Worm (Caenorhabditis elegans) whole organism, L2 larva: Measurements from ENCODE around the gene ZK673.11.

Experiments
- aly-2 ChIP-seq: fragments of 150-350 bp; optimal IDR thresholded peaks from 2 replicates; lab custom pipeline; 2014; ENCODE audit warnings: missing biosample characterization, missing genetic modification characterization
- skn-1 ChIP-seq: sonication (generic microtip); optimal IDR thresholded peaks from 2 replicates; lab custom pipeline; 2017; ENCODE audit warnings: missing biosample characterization, missing genetic modification characterization
- sma-3 ChIP-seq: sonication (generic microtip); optimal IDR thresholded peaks from 2 replicates; lab custom pipeline; 2016; ENCODE audit warnings: missing genetic modification reagents, missing genetic modification characterization, missing compliant biosample characterization
- unc-62 ChIP-seq: fragments of 150-350 bp; optimal IDR thresholded peaks from 2 replicates; lab custom pipeline; 2014; ENCODE audit warnings: missing biosample characterization, missing genetic modification reagents, missing genetic modification characterization
- zag-1 ChIP-seq: fragments of 150-350 bp; optimal IDR thresholded peaks from 2 replicates; lab custom pipeline; 2014; ENCODE audit warnings: missing biosample characterization, missing genetic modification characterization

- TF ChIP-seq sma-3 (no peak), unc-62 (GFP tag; lab: Kevin White, UChicago) (no peak), zag-1 (tag; lab: Kevin White, UChicago) (no peak), aly-2 (tag; lab: Kevin White, UChicago) (no peak), skn-1 (no peak)
Observed at ce11 chrII:10443898-10444297, 13.2 kb upstream of the ZK673.11 start.
